Worm (Caenorhabditis elegans) whole organism, L2 larva: Measurements from ENCODE around the gene gna-1.

Source experiments
- egl-27 ChIP-seq: sonication (generic microtip); optimal IDR thresholded peaks from 3 replicates; lab custom pipeline; 2017; ENCODE audit warnings: missing biosample characterization, missing genetic modification reagents, missing genetic modification characterization
- lin-11 ChIP-seq: fragments of 150-350 bp; sonication (generic microtip); optimal IDR thresholded peaks from 2 replicates; lab custom pipeline; 2014; ENCODE audit warnings: missing biosample characterization, missing genetic modification characterization, inconsistent platforms, mixed read lengths
- lin-39 ChIP-seq: fragments of 150-350 bp; optimal IDR thresholded peaks from 2 replicates; lab custom pipeline; 2014; ENCODE audit warnings: missing biosample characterization, missing genetic modification reagents, missing genetic modification characterization
- nhr-25 ChIP-seq: fragments of 150-350 bp; sonication (generic microtip); optimal IDR thresholded peaks from 3 replicates; lab custom pipeline; 2014; ENCODE audit warnings: missing biosample characterization, missing genetic modification characterization
- skn-1 ChIP-seq: sonication (generic microtip); optimal IDR thresholded peaks from 2 replicates; lab custom pipeline; 2017; ENCODE audit warnings: missing biosample characterization, missing genetic modification characterization
- snpc-4 ChIP-seq: fragments of 150-350 bp; optimal IDR thresholded peaks from 2 replicates; lab custom pipeline; 2014; ENCODE audit warnings: missing biosample characterization, missing genetic modification characterization
- unc-62 ChIP-seq: fragments of 150-350 bp; optimal IDR thresholded peaks from 2 replicates; lab custom pipeline; 2014; ENCODE audit warnings: missing biosample characterization, missing genetic modification reagents, missing genetic modification characterization
- ztf-11 ChIP-seq: sonication (generic microtip); optimal IDR thresholded peaks from 2 replicates; lab custom pipeline; 2017; ENCODE audit warnings: missing biosample characterization, missing genetic modification characterization

DNA sequence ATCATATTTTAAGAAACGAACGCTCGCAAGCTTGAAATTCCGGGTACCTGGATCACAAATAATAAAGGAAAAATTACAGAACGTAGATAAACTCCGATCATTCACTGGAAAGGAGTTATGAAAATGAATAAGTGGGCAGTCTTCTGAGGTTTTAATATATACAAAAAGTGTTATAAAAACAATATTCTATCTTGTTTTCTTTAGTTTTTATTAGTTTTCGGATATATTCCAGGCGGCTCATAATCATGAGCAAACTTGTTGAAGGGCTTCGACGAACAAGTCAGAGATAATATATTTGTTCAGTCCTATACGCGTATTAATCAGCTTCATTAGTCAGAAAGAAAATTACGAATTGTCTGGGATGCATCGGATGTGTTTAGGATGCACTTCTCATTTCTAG lies 6.0 kb downstream of the gna-1 start, which contains the start of gene gcy-6:
- TF ChIP-seq snpc-4 (tag; lab: Kevin White, UChicago) (no peak), lin-39 (tag; lab: Kevin White, UChicago) (no peak), egl-27 (tag; lab: Kevin White, UChicago) (no peak), nhr-25 (tag; lab: Kevin White, UChicago) (no peak), lin-11 (tag; lab: Kevin White, UChicago) (no peak), skn-1 (tag; lab: Kevin White, UChicago) (no peak), unc-62 (GFP tag; lab: Kevin White, UChicago) (no peak), ztf-11 (tag; lab: Kevin White, UChicago) (no peak)
